Worm (Caenorhabditis elegans) whole organism, L1 larva: ENCODE results near the gene C03A3.9.

Experiments used
- C16A3.4 ChIP-seq: fragments of 150-350 bp; optimal IDR thresholded peaks from 2 replicates; lab custom pipeline; 2014; ENCODE audit warnings: missing biosample characterization, missing genetic modification characterization
- alr-1 ChIP-seq: fragments of 200-800 bp; sonication (Bioruptor generic); optimal IDR thresholded peaks from 2 replicates; lab custom pipeline; 2018; ENCODE audit warnings: borderline replicate concordance, mild to moderate bottlenecking, missing genetic modification characterization, missing compliant biosample characterization
- ama-1 ChIP-seq: fragments of 150-350 bp; optimal IDR thresholded peaks from 2 replicates; lab custom pipeline; 2014
- blmp-1 ChIP-seq: fragments of 150-350 bp; optimal IDR thresholded peaks from 2 replicates; lab custom pipeline; 2014; ENCODE audit warnings: missing biosample characterization, missing genetic modification characterization
- ceh-8 ChIP-seq: fragments of 200-800 bp; sonication (Bioruptor generic); optimal IDR thresholded peaks from 2 replicates; lab custom pipeline; 2018; ENCODE audit warnings: mild to moderate bottlenecking, missing genetic modification characterization, moderate library complexity, missing compliant biosample characterization
- ceh-88 ChIP-seq: fragments of 200-800 bp; sonication (Bioruptor generic); IDR thresholded peaks from 2 replicates; pipeline ENCODE4 v1.3.6; 2022; ENCODE audit warnings: missing genetic modification characterization, missing compliant biosample characterization
- dpl-1 ChIP-seq, 3 experiments: fragments of 150-350 bp in 2 of 3; sonication (generic microtip) in 1 of 3; optimal IDR thresholded peaks; 2 replicates each; lab custom pipeline; 2014 to 2017; ENCODE audit warnings: missing biosample characterization in 3 of 3, missing genetic modification characterization in 3 of 3, missing genetic modification reagents in 3 of 3
- dsc-1 ChIP-seq: sonication (generic microtip); optimal IDR thresholded peaks from 2 replicates; lab custom pipeline; 2016; ENCODE audit warnings: mild to moderate bottlenecking, missing genetic modification characterization, missing compliant biosample characterization
- efl-1 ChIP-seq, 4 experiments: fragments of 150-350 bp; optimal IDR thresholded peaks in 3 of 4; peaks in 1 of 4; 1 replicate in 1 of 4; 2 replicates in 3 of 4; lab custom pipeline; 2014; ENCODE audit warnings: missing biosample characterization in 2 of 4, missing genetic modification characterization in 2 of 4, missing genetic modification reagents in 2 of 4
- egl-13 ChIP-seq: sonication (generic microtip); optimal IDR thresholded peaks from 2 replicates; lab custom pipeline; 2016; ENCODE audit warnings: missing genotype, missing genetic modification reagents, missing genetic modification characterization, missing compliant biosample characterization
- egl-27 ChIP-seq, 2 experiments: fragments of 150-350 bp in 1 of 2; sonication (generic microtip); optimal IDR thresholded peaks; 3 replicates each; lab custom pipeline; 2017 to 2018; ENCODE audit warnings: missing biosample characterization in 2 of 2, missing genetic modification characterization in 2 of 2, missing genetic modification reagents in 2 of 2
- elt-2 ChIP-seq: sonication (generic microtip); optimal IDR thresholded peaks from 2 replicates; lab custom pipeline; 2016; ENCODE audit warnings: missing genetic modification characterization, mild to moderate bottlenecking, inconsistent platforms, missing compliant biosample characterization, missing genetic modification reagents
- elt-3 ChIP-seq, 6 experiments: fragments of 150-350 bp in 1 of 6; sonication (generic microtip); optimal IDR thresholded peaks; 2 replicates each; lab custom pipeline; 2017 to 2018; ENCODE audit warnings: missing biosample characterization in 6 of 6, missing genetic modification characterization in 6 of 6, inconsistent platforms in 1 of 6
- fkh-4 ChIP-seq: sonication (generic microtip); optimal IDR thresholded peaks from 2 replicates; lab custom pipeline; 2016; ENCODE audit warnings: missing compliant biosample characterization, missing genetic modification characterization, borderline replicate concordance
- fkh-8 ChIP-seq: sonication (generic microtip); optimal IDR thresholded peaks from 2 replicates; lab custom pipeline; 2016; ENCODE audit warnings: mild to moderate bottlenecking, missing genetic modification characterization, missing compliant biosample characterization
- fos-1 ChIP-seq: fragments of 150-350 bp; optimal IDR thresholded peaks from 2 replicates; lab custom pipeline; 2014; ENCODE audit warnings: missing biosample characterization, missing genetic modification characterization
- irx-1 ChIP-seq: sonication (generic microtip); optimal IDR thresholded peaks from 2 replicates; lab custom pipeline; 2016; ENCODE audit warnings: missing genetic modification characterization, missing compliant biosample characterization
- jun-1 ChIP-seq: fragments of 150-350 bp; optimal IDR thresholded peaks from 2 replicates; lab custom pipeline; 2014; ENCODE audit warnings: missing biosample characterization, missing genetic modification reagents, missing genetic modification characterization
- lin-13 ChIP-seq: fragments of 150-350 bp; optimal IDR thresholded peaks from 2 replicates; lab custom pipeline; 2014; ENCODE audit warnings: missing biosample characterization, missing genetic modification reagents, missing genetic modification characterization
- lin-14 ChIP-seq: fragments of 200-800 bp; sonication (Bioruptor generic); optimal IDR thresholded peaks from 2 replicates; lab custom pipeline; 2018; ENCODE audit warnings: mild to moderate bottlenecking, missing genetic modification characterization, moderate library complexity, missing compliant biosample characterization
- lin-35 ChIP-seq, 2 experiments: fragments of 150-350 bp; optimal IDR thresholded peaks; 2 replicates each; lab custom pipeline; 2014; ENCODE audit warnings: missing biosample characterization in 2 of 2, missing genetic modification characterization in 2 of 2, missing genetic modification reagents in 2 of 2
- lin-39 ChIP-seq: fragments of 150-350 bp; optimal IDR thresholded peaks from 2 replicates; lab custom pipeline; 2014; ENCODE audit warnings: missing biosample characterization, missing genetic modification reagents, missing genetic modification characterization
- lir-3 ChIP-seq: sonication (generic microtip); optimal IDR thresholded peaks from 2 replicates; lab custom pipeline; 2016; ENCODE audit warnings: mild to moderate bottlenecking, missing genetic modification characterization, moderate library complexity, missing compliant biosample characterization; ENCODE audit not compliant: poor library complexity
- lsy-2 ChIP-seq, 2 experiments: fragments of 150-350 bp; optimal IDR thresholded peaks; 2 replicates each; lab custom pipeline; 2014; ENCODE audit warnings: missing biosample characterization in 2 of 2, missing genetic modification characterization in 2 of 2
- mdl-1 ChIP-seq, 2 experiments: fragments of 150-350 bp; optimal IDR thresholded peaks; 2 replicates each; lab custom pipeline; 2014 to 2017; ENCODE audit warnings: missing biosample characterization in 2 of 2, missing genetic modification characterization in 2 of 2, inconsistent platforms in 1 of 2
- mef-2 ChIP-seq: fragments of 150-350 bp; optimal IDR thresholded peaks from 2 replicates; lab custom pipeline; 2014; ENCODE audit warnings: missing biosample characterization, missing genetic modification characterization
- mep-1 ChIP-seq: fragments of 150-350 bp; optimal IDR thresholded peaks from 2 replicates; lab custom pipeline; 2014; ENCODE audit warnings: missing biosample characterization, missing genetic modification characterization
- nhr-19 ChIP-seq: fragments of 200-800 bp; sonication (Bioruptor generic); conservative IDR thresholded peaks from 2 replicates; pipeline ENCODE4 v1.3.6; 2022; ENCODE audit warnings: missing genetic modification characterization, missing compliant biosample characterization
- nhr-20 ChIP-seq: sonication (generic microtip); optimal IDR thresholded peaks from 2 replicates; lab custom pipeline; 2016; ENCODE audit warnings: mild to moderate bottlenecking, missing genetic modification characterization, missing compliant biosample characterization
- nhr-237 ChIP-seq: fragments of 150-350 bp; optimal IDR thresholded peaks from 2 replicates; lab custom pipeline; 2014; ENCODE audit warnings: missing biosample characterization, missing genetic modification characterization
- nhr-47 ChIP-seq: sonication (generic microtip); optimal IDR thresholded peaks from 2 replicates; lab custom pipeline; 2016; ENCODE audit warnings: mild to moderate bottlenecking, missing genetic modification characterization, moderate library complexity, missing compliant biosample characterization
- nhr-71 ChIP-seq: sonication (generic microtip); optimal IDR thresholded peaks from 2 replicates; lab custom pipeline; 2016; ENCODE audit warnings: mild to moderate bottlenecking, missing genetic modification characterization, moderate library complexity, missing compliant biosample characterization
- nhr-85 ChIP-seq: sonication (generic microtip); peaks from one replicate; lab custom pipeline; 2016; ENCODE audit warnings: missing genetic modification characterization, inconsistent platforms, missing compliant biosample characterization
- nhr-90 ChIP-seq: sonication (generic microtip); optimal IDR thresholded peaks from 2 replicates; lab custom pipeline; 2016; ENCODE audit warnings: mild to moderate bottlenecking, missing genetic modification characterization, missing compliant biosample characterization; ENCODE audit not compliant: poor library complexity
- pax-3 ChIP-seq: fragments of 200-800 bp; sonication (Bioruptor generic); optimal IDR thresholded peaks from 2 replicates; lab custom pipeline; 2018; ENCODE audit warnings: mild to moderate bottlenecking, missing genetic modification characterization, moderate library complexity, missing compliant biosample characterization
- snpc-4 ChIP-seq: fragments of 150-350 bp; optimal IDR thresholded peaks from 2 replicates; lab custom pipeline; 2014; ENCODE audit warnings: missing biosample characterization, missing genetic modification characterization
- snu-23 ChIP-seq: sonication (generic microtip); optimal IDR thresholded peaks from 2 replicates; lab custom pipeline; 2016; ENCODE audit warnings: missing genetic modification characterization, missing compliant biosample characterization
- sox-4 ChIP-seq: sonication (generic microtip); optimal IDR thresholded peaks from 2 replicates; lab custom pipeline; 2016; ENCODE audit warnings: missing genetic modification characterization, missing compliant biosample characterization
- swsn-7 ChIP-seq: sonication (generic microtip); optimal IDR thresholded peaks from 2 replicates; lab custom pipeline; 2016; ENCODE audit warnings: missing genetic modification characterization, missing compliant biosample characterization
- tlp-1 ChIP-seq: fragments of 150-350 bp; optimal IDR thresholded peaks from 2 replicates; lab custom pipeline; 2014; ENCODE audit warnings: missing biosample characterization, missing genetic modification characterization
- unc-30 ChIP-seq: sonication (generic microtip); optimal IDR thresholded peaks from 2 replicates; lab custom pipeline; 2017; ENCODE audit warnings: missing biosample characterization, missing genetic modification characterization
- unc-62 ChIP-seq: fragments of 150-350 bp; optimal IDR thresholded peaks from 2 replicates; lab custom pipeline; 2014; ENCODE audit warnings: missing biosample characterization, missing genetic modification reagents, missing genetic modification characterization
- unc-86 ChIP-seq: sonication (generic microtip); optimal IDR thresholded peaks from 2 replicates; lab custom pipeline; 2016; ENCODE audit warnings: missing genetic modification characterization, missing compliant biosample characterization
- vab-15 ChIP-seq: sonication (generic microtip); optimal IDR thresholded peaks from 2 replicates; lab custom pipeline; 2017; ENCODE audit warnings: missing genotype, mild to moderate bottlenecking, missing genetic modification characterization, missing compliant biosample characterization
- xbp-1 ChIP-seq: sonication (generic microtip); optimal IDR thresholded peaks from 2 replicates; lab custom pipeline; 2016; ENCODE audit warnings: missing genetic modification characterization, missing compliant biosample characterization
- ztf-11 ChIP-seq, 2 experiments: sonication (generic microtip); optimal IDR thresholded peaks; 2 replicates each; lab custom pipeline; 2016 to 2017; ENCODE audit warnings: missing genetic modification characterization in 2 of 2, missing biosample characterization in 1 of 2, missing compliant biosample characterization in 1 of 2
- ztf-4 ChIP-seq: fragments of 150-350 bp; optimal IDR thresholded peaks from 2 replicates; lab custom pipeline; 2014; ENCODE audit warnings: missing biosample characterization, missing genetic modification characterization

C03A3.9 gene

DNA sequence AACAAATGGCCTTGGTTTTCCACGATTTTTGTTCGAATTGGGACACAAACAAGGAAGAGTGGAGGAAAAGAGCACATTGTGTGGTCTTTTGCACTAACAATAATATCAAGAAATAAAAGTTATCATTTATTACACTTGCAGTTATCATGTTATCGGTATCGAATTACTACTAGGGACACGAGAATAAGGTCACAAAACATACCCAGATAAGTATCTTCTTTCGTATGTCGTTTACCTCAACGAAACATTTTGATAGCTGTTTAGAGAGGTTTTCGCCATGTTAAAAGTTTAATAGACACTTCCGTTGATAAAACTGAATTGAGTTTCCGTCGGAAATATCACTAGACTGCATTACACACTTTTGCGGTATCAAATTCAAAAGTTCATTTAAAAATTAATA is 15.8 kb upstream of the C03A3.9 start:
- TF ChIP-seq elt-2, result peak; percentile 91
- peak; percentile 50 for TF ChIP-seq lin-14 (GFP tag; lab: Kevin White, UChicago)
- TF ChIP-seq unc-86, result no peak
- TF ChIP-seq xbp-1, result no peak
- TF ChIP-seq elt-3 (tag; optimal IDR thresholded peaks at IDR 0.05; lab: Kevin White, UChicago), result peak in 4 of 6 experiments; percentile 31 to 53 (median 37)
- peak; percentile 13 for TF ChIP-seq nhr-20 (tag; lab: Kevin White, UChicago)
- TF ChIP-seq nhr-71 (tag; lab: Kevin White, UChicago), result peak; percentile 11
- TF ChIP-seq jun-1 (tag; lab: Kevin White, UChicago), result peak; percentile 2
- no peak for TF ChIP-seq vab-15 (tag; lab: Kevin White, UChicago)

DNA sequence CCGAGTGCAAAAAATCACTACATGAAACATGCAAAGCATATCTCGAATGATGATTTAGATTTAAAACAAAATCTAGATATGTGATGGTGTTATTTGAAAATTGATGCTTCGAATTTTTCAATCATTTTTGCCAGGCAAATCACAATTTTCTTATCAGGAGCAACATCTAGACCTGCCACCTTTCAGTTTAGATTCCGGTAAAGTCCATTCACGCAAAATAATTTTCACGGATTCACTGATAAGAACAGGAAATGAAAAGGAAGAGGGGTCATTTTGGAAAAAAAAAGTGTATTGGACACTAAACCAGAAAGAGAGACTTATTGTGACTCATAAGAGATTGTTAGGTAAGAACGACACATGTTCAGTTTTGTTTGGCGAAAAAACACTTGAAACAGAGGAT is 14.9 kb upstream of the C03A3.9 start:
- TF ChIP-seq unc-62 (no peak), unc-30 (tag; lab: Kevin White, UChicago) (no peak), elt-2 (peak; percentile 66)

ce11 chrX:11252429-11252828 is 14.4 kb upstream of the C03A3.9 start:
- TF ChIP-seq lir-3 (peak; percentile 49), ama-1 (lab: Kevin White, UChicago) (no peak), nhr-85 (peak; percentile 79), egl-13 (peak; percentile 27), sox-4 (tag; lab: Kevin White, UChicago) (peak; percentile 22), C16A3.4 (tag; lab: Kevin White, UChicago) (peak; percentile 79), snpc-4 (peak; percentile 24), snu-23 (GFP tag; lab: Kevin White, UChicago) (peak; percentile 81), pax-3 (tag; lab: Kevin White, UChicago) (no peak), fkh-8 (tag; lab: Kevin White, UChicago) (peak; percentile 55), nhr-19 (peak; percentile 67), fos-1 (tag; lab: Kevin White, UChicago) (peak; percentile 46), fkh-4 (tag; lab: Kevin White, UChicago) (no peak), swsn-7 (tag; lab: Kevin White, UChicago) (peak; percentile 61), dpl-1 (GFP tag; optimal IDR thresholded peaks at IDR 0.05; lab: Kevin White, UChicago) (peak in 1 of 3 experiments; percentile 15), mef-2 (tag; lab: Kevin White, UChicago) (no peak), jun-1 (tag; lab: Kevin White, UChicago) (peak; percentile 9), ceh-8 (no peak), alr-1 (tag; lab: Kevin White, UChicago) (no peak), elt-3 (tag; optimal IDR thresholded peaks at IDR 0.05; lab: Kevin White, UChicago) (peak in 2 of 6 experiments; percentile 12 to 25), nhr-90 (tag; lab: Kevin White, UChicago) (peak; percentile 72), mdl-1 (tag; optimal IDR thresholded peaks at IDR 0.05; lab: Kevin White, UChicago) (peak in 1 of 2 experiments; percentile 60), tlp-1 (tag; lab: Kevin White, UChicago) (no peak), nhr-237 (tag; lab: Kevin White, UChicago) (no peak), egl-27 (tag; optimal IDR thresholded peaks at IDR 0.05; lab: Kevin White, UChicago) (no peak), ztf-11 (tag; optimal IDR thresholded peaks at IDR 0.05; lab: Kevin White, UChicago) (peak in 1 of 2 experiments; percentile 36), nhr-71 (tag; lab: Kevin White, UChicago) (peak; percentile 74), nhr-47 (peak; percentile 74), nhr-20 (tag; lab: Kevin White, UChicago) (peak; percentile 65), ceh-88 (GFP tag; lab: Robert Waterston, UW) (peak; percentile 43; the same call in 1 of the 2 replicates), lin-13 (GFP tag; lab: Kevin White, UChicago) (no peak), irx-1 (tag; lab: Kevin White, UChicago) (peak; percentile 12), xbp-1 (peak; percentile 55), elt-2 (peak; percentile 28), ztf-4 (no peak), efl-1 (optimal IDR thresholded peaks at IDR 0.05; lab: Kevin White, UChicago) (peak in 1 of 2 experiments; percentile 14), efl-1 (GFP tag; optimal IDR thresholded peaks at IDR 0.05 in 1 of 2; lab: Kevin White, UChicago) (no peak), dsc-1 (tag; lab: Kevin White, UChicago) (peak; percentile 54), lsy-2 (tag; optimal IDR thresholded peaks at IDR 0.05; lab: Kevin White, UChicago) (peak; percentile 36 to 59), lin-39 (no peak), blmp-1 (peak; percentile 23), lin-35 (GFP tag; optimal IDR thresholded peaks at IDR 0.05; lab: Kevin White, UChicago) (peak in 1 of 2 experiments; percentile 60), mep-1 (tag; lab: Kevin White, UChicago) (peak; percentile 43)
